Worm (Caenorhabditis elegans) whole organism, L4 larva: ENCODE results near the gene epg-6.
A peak's percentile ranks its signal among the peaks of the same experiment; 100 is the strongest.

Experiments
- R02D3.7 ChIP-seq: fragments of 150-350 bp; sonication (generic microtip); optimal IDR thresholded peaks from 3 replicates; lab custom pipeline; 2014; ENCODE audit warnings: missing biosample characterization, missing genetic modification characterization
- aly-2 ChIP-seq: sonication (generic microtip); optimal IDR thresholded peaks from 2 replicates; lab custom pipeline; 2018; ENCODE audit warnings: missing biosample characterization, missing genetic modification characterization
- ceh-44 ChIP-seq: fragments of 200-800 bp; sonication (Bioruptor generic); IDR thresholded peaks from 2 replicates; pipeline ENCODE4 v1.3.6; 2022; ENCODE audit warnings: missing genetic modification reagents, missing genetic modification characterization, missing compliant biosample characterization
- ces-1 ChIP-seq: fragments of 150-350 bp; sonication (generic microtip); optimal IDR thresholded peaks from 4 replicates; lab custom pipeline; 2014; ENCODE audit warnings: missing biosample characterization, missing genetic modification reagents, missing genetic modification characterization
- dmd-9 ChIP-seq: fragments of 200-800 bp; sonication (Bioruptor generic); IDR thresholded peaks from 2 replicates; pipeline ENCODE4 v1.3.6; 2022; ENCODE audit warnings: missing genetic modification reagents, missing genetic modification characterization, missing compliant biosample characterization
- dve-1 ChIP-seq: sonication (generic microtip); optimal IDR thresholded peaks from 2 replicates; lab custom pipeline; 2017; ENCODE audit warnings: antibody characterized with exemption, mild to moderate bottlenecking, missing genetic modification characterization, missing compliant biosample characterization; ENCODE audit not compliant: insufficient read depth
- egl-27 ChIP-seq: sonication (generic microtip); optimal IDR thresholded peaks from 3 replicates; lab custom pipeline; 2017; ENCODE audit warnings: missing biosample characterization, missing genetic modification reagents, missing genetic modification characterization
- lin-13 ChIP-seq: fragments of 150-350 bp; optimal IDR thresholded peaks from 2 replicates; lab custom pipeline; 2014; ENCODE audit warnings: missing biosample characterization, missing genetic modification reagents, missing genetic modification characterization
- lir-3 ChIP-seq: sonication (generic microtip); optimal IDR thresholded peaks from 2 replicates; lab custom pipeline; 2016; ENCODE audit warnings: mild to moderate bottlenecking, missing genetic modification characterization, missing compliant biosample characterization
- mxl-3 ChIP-seq: fragments of 200-800 bp; sonication (Bioruptor generic); optimal IDR thresholded peaks from 2 replicates; lab custom pipeline; 2018; ENCODE audit warnings: mild to moderate bottlenecking, missing genetic modification characterization, missing compliant biosample characterization
- nhr-6 ChIP-seq: fragments of 150-350 bp; optimal IDR thresholded peaks from 2 replicates; lab custom pipeline; 2014; ENCODE audit warnings: missing biosample characterization, missing genetic modification characterization
- nhr-76 ChIP-seq: fragments of 150-350 bp; optimal IDR thresholded peaks from 2 replicates; lab custom pipeline; 2014; ENCODE audit warnings: missing biosample characterization, missing genetic modification characterization
- skn-1 ChIP-seq: fragments of 150-350 bp; optimal IDR thresholded peaks from 2 replicates; lab custom pipeline; 2014; ENCODE audit warnings: missing biosample characterization, missing genetic modification characterization
- zip-2 ChIP-seq: fragments of 150-350 bp; optimal IDR thresholded peaks from 2 replicates; lab custom pipeline; 2014; ENCODE audit warnings: missing biosample characterization, missing genetic modification characterization

ce11 chrIII:10636493-10637031 is 36.6 kb upstream of the epg-6 start:
- no peak for TF ChIP-seq nhr-76
- no peak for TF ChIP-seq zip-2 (tag; lab: Kevin White, UChicago)
- TF ChIP-seq R02D3.7 (tag; lab: Kevin White, UChicago), result no peak
- no peak for TF ChIP-seq ces-1 (GFP tag; lab: Kevin White, UChicago)
- TF ChIP-seq lir-3 (tag; lab: Kevin White, UChicago), result no peak
- no peak for TF ChIP-seq skn-1 (tag; lab: Kevin White, UChicago)
- no peak for TF ChIP-seq egl-27
- peak; percentile 34 for TF ChIP-seq nhr-6
- peak; percentile 23 for TF ChIP-seq dve-1 (tag; lab: Kevin White, UChicago)
- no peak for TF ChIP-seq lin-13
- TF ChIP-seq aly-2 (tag; lab: Kevin White, UChicago), result no peak
- no peak for TF ChIP-seq mxl-3 (GFP tag; lab: Kevin White, UChicago)
- no peak for TF ChIP-seq ceh-44 (GFP tag; lab: Robert Waterston, UW)
- no peak for TF ChIP-seq dmd-9 (GFP tag; lab: Robert Waterston, UW)
